Worm (Caenorhabditis elegans): ENCODE data around the gene rpl-2.
"Not testable (repeated sequence)": the region's sequence is repeated elsewhere in the genome, so short reads cannot be mapped to it uniquely, and the experiment has no call there.

The rpl-2 gene

ce11 chrV:20500405-20500804 lies 20.9 kb downstream of the rpl-2 start, which contains the start of gene dct-14:
dct-14 (minus strand) TSS chrV:20500505.
- TF ChIP-seq mxl-1 (tag; optimal IDR thresholded peaks at IDR 0.05): no peak
- TF ChIP-seq ets-4 (GFP tag; optimal IDR thresholded peaks at IDR 0.05): no peak
- no peak for TF ChIP-seq pha-4 (tag; optimal IDR thresholded peaks at IDR 0.05)

- no peak for TF ChIP-seq ztf-6 (GFP tag; IDR thresholded peaks at IDR 0.05)
- TF ChIP-seq egrh-3 (GFP tag; IDR thresholded peaks at IDR 0.05): no peak
- TF ChIP-seq hlh-26 (GFP tag; conservative IDR thresholded peaks at IDR 0.05): no peak
- no peak for TF ChIP-seq hsf-1 (GFP tag; IDR thresholded peaks at IDR 0.05)
- TF ChIP-seq nfya-1 (tag; optimal IDR thresholded peaks at IDR 0.05; ENCODE audit: borderline replicate concordance, insufficient read depth): no peak
These were observed 25.5 kb downstream of the rpl-2 start, which contains the start of gene Y38H6C.4 for ce11 chrV:20504997-20505396. Y38H6C.4 (minus strand) TSS chrV:20505097.

DNA sequence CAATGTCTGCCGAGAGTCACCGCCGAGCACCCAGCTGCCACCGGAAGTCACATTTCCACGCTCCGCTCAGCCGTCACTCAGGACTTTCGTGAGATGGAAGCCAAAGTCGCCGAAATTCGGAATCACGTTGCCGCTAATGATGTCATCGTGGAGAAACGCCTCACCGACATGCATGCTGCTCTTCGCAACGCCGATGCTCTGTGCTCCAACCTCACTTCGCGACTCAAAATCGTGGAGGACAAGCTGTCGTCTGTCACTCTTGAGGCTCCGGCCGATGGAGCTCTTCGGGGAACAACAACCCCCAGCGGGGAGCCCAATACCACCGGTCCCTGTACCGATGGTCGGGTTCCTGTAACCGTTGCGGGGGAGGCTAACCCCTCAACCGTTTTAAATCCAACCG lies 27.1 kb downstream of the rpl-2 start:
- peak; percentile 21; the same call in 1 of the 2 replicates for TF ChIP-seq egrh-3 (GFP tag; IDR thresholded peaks at IDR 0.05)
- TF ChIP-seq hlh-26 (GFP tag; conservative IDR thresholded peaks at IDR 0.05): no peak
- TF ChIP-seq zfh-2 (GFP tag; conservative IDR thresholded peaks at IDR 0.05): peak; percentile 67; the same call in 1 of the 2 replicates

DNA sequence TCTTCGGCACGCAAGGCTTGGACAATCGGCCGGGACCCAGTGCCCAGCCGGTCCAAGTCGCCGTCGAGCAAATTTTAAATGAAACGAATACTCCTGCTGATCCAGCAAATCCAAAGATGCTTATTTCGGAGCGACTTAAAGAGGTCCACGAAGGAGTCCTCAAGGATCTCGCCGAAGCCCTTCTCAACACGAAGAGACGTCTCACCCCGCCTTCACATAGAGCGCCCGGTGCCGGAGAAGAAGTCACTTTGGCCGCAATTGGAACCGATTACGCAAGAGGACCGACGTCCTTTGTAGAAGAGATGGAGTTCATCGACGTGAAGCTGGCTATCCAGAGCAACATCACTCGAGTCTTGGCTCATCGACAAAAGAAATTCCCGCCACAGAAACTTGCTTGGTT lies 29.9 kb downstream of the rpl-2 start:
- TF ChIP-seq dox-1 (GFP tag; IDR thresholded peaks at IDR 0.05) (no peak), madf-10 (tag; optimal IDR thresholded peaks at IDR 0.05) (no peak), zfh-2 (GFP tag; conservative IDR thresholded peaks at IDR 0.05) (peak; percentile 56; the same call in 1 of the 2 replicates), nhr-179 (tag; optimal IDR thresholded peaks at IDR 0.05) (no peak), atf-7 (tag; optimal IDR thresholded peaks at IDR 0.05) (no peak), nhr-120 (GFP tag; IDR thresholded peaks at IDR 0.05) (0 out of 2 replicates have a peak, but pooled peaks have one; percentile 46)

DNA sequence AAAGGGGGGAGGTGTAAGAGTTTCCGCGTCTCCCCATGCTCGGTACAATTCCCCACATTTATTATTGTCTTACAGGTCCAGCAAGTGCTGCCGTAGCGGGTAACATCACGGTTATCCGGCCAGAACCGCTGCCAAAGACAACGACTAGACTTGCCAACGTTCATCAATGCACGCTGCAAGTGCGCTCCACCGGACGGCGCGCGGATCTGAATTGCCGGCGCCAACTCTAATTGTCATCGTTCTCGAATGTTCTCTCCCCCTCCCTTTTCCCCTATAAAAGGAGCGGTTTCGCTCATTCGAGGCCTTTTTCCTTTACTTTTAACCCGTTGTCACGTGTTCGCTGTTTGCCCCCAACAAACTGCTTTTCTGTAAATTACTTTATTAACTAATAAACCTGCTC lies 34.2 kb downstream of the rpl-2 start, which contains the start of gene Y38H6C.8:
TSS of gene Y38H6C.8 (plus strand) at position 301 of the 400 bp plus-strand sequence.
- not testable (repeated sequence) for TF ChIP-seq ztf-6 (GFP tag; IDR thresholded peaks at IDR 0.05); madf-6 (GFP tag; IDR thresholded peaks at IDR 0.05); fkh-3 (tag; optimal IDR thresholded peaks at IDR 0.05)

ce11 chrV:20514483-20514882 lies 35.0 kb downstream of the rpl-2 start:
- TF ChIP-seq madf-6 (GFP tag; IDR thresholded peaks at IDR 0.05) (no peak), attf-3 (GFP tag; conservative IDR thresholded peaks at IDR 0.05) (no peak), F57C9.4 (tag; optimal IDR thresholded peaks at IDR 0.05) (no peak), pha-4 (tag; optimal IDR thresholded peaks at IDR 0.05) (no peak), K11D2.4 (GFP tag; IDR thresholded peaks at IDR 0.05) (no peak), madf-10 (tag; optimal IDR thresholded peaks at IDR 0.05) (no peak), madf-3 (GFP tag; IDR thresholded peaks at IDR 0.05) (no peak), madf-8 (GFP tag; conservative IDR thresholded peaks at IDR 0.05) (no peak), lsy-27 (tag; optimal IDR thresholded peaks at IDR 0.05; ENCODE audit: borderline replicate concordance, insufficient read depth) (no peak), mxl-1 (tag; optimal IDR thresholded peaks at IDR 0.05) (no peak), Y53F4B.3 (GFP tag; IDR thresholded peaks at IDR 0.05) (no peak)

- TF ChIP-seq nfya-1 (tag; optimal IDR thresholded peaks at IDR 0.05; ENCODE audit: borderline replicate concordance, insufficient read depth): no peak
- no peak for TF ChIP-seq K11D2.4 (GFP tag; IDR thresholded peaks at IDR 0.05)
- no peak for TF ChIP-seq D2030.7 (GFP tag; IDR thresholded peaks at IDR 0.05)
- TF ChIP-seq athp-1 (tag; optimal IDR thresholded peaks at IDR 0.05): no peak
- no peak for TF ChIP-seq snpc-1.1 (tag; optimal IDR thresholded peaks at IDR 0.05; ENCODE audit: insufficient read depth)
- TF ChIP-seq mxl-1 (tag; optimal IDR thresholded peaks at IDR 0.05): no peak
- TF ChIP-seq fkh-3 (tag; optimal IDR thresholded peaks at IDR 0.05): no peak
- peak; percentile 36; the same call in 1 of the 2 replicates for TF ChIP-seq zfh-2 (GFP tag; conservative IDR thresholded peaks at IDR 0.05)
These were observed 37.5 kb downstream of the rpl-2 start for ce11 chrV:20517005-20517404.
